Worm (Caenorhabditis elegans) whole organism, L2 larva: ENCODE measurements around the gene C05E11.6.
"Not testable (repeated sequence)": the region's sequence is repeated elsewhere in the genome, so short reads cannot be mapped to it uniquely, and the experiment has no call there.

Experiments used
- C34F6.9 ChIP-seq: fragments of 150-350 bp; optimal IDR thresholded peaks from 2 replicates; lab custom pipeline; 2014; ENCODE audit warnings: missing biosample characterization, missing genetic modification characterization
- F13H6.1 ChIP-seq: sonication (generic microtip); optimal IDR thresholded peaks from 2 replicates; lab custom pipeline; 2016; ENCODE audit warnings: missing genetic modification characterization, missing compliant biosample characterization
- Y55F3AM.14 ChIP-seq: fragments of 200-800 bp; sonication (Bioruptor generic); optimal IDR thresholded peaks from 2 replicates; lab custom pipeline; 2018; ENCODE audit warnings: mild to moderate bottlenecking, missing genetic modification characterization, missing compliant biosample characterization
- ama-1 ChIP-seq: fragments of 150-350 bp; optimal IDR thresholded peaks from 2 replicates; lab custom pipeline; 2018; ENCODE audit warnings: inconsistent platforms
- blmp-1 ChIP-seq: sonication (generic microtip); optimal IDR thresholded peaks from 2 replicates; lab custom pipeline; 2017; ENCODE audit warnings: missing genetic modification characterization, mild to moderate bottlenecking, missing compliant biosample characterization, antibody characterized with exemption, moderate library complexity; ENCODE audit not compliant: insufficient read depth
- ceh-16 ChIP-seq: fragments of 150-350 bp; optimal IDR thresholded peaks from 2 replicates; lab custom pipeline; 2014; ENCODE audit warnings: missing biosample characterization, missing genetic modification characterization
- crh-2 ChIP-seq: sonication (generic microtip); optimal IDR thresholded peaks from 2 replicates; lab custom pipeline; 2017; ENCODE audit warnings: missing biosample characterization, missing genetic modification characterization
- elt-1 ChIP-seq: fragments of 150-350 bp; optimal IDR thresholded peaks from 2 replicates; lab custom pipeline; 2014; ENCODE audit warnings: missing biosample characterization, missing genetic modification characterization
- fos-1 ChIP-seq: fragments of 150-350 bp; optimal IDR thresholded peaks from 2 replicates; lab custom pipeline; 2014; ENCODE audit warnings: missing biosample characterization, missing genetic modification characterization
- gmeb-1 ChIP-seq: fragments of 150-350 bp; optimal IDR thresholded peaks from 2 replicates; lab custom pipeline; 2014; ENCODE audit warnings: missing biosample characterization, missing genetic modification characterization
- lin-11 ChIP-seq: fragments of 150-350 bp; sonication (generic microtip); optimal IDR thresholded peaks from 2 replicates; lab custom pipeline; 2014; ENCODE audit warnings: missing biosample characterization, missing genetic modification characterization, inconsistent platforms, mixed read lengths
- lin-13 ChIP-seq: fragments of 150-350 bp; optimal IDR thresholded peaks from 2 replicates; lab custom pipeline; 2014; ENCODE audit warnings: missing biosample characterization, missing genetic modification reagents, missing genetic modification characterization
- mab-5 ChIP-seq: fragments of 150-350 bp; optimal IDR thresholded peaks from 2 replicates; lab custom pipeline; 2014; ENCODE audit warnings: missing biosample characterization, missing genetic modification characterization
- nhr-10 ChIP-seq: sonication (generic microtip); optimal IDR thresholded peaks from 2 replicates; lab custom pipeline; 2017; ENCODE audit warnings: missing biosample characterization, missing genetic modification characterization
- nhr-12 ChIP-seq: fragments of 150-350 bp; optimal IDR thresholded peaks from 2 replicates; lab custom pipeline; 2014; ENCODE audit warnings: missing biosample characterization, missing genetic modification characterization
- nhr-129 ChIP-seq: fragments of 150-350 bp; optimal IDR thresholded peaks from 2 replicates; lab custom pipeline; 2014; ENCODE audit warnings: missing biosample characterization, missing genetic modification characterization
- nhr-21 ChIP-seq: fragments of 150-350 bp; optimal IDR thresholded peaks from 2 replicates; lab custom pipeline; 2014; ENCODE audit warnings: missing biosample characterization, missing genetic modification characterization
- nhr-23 ChIP-seq: fragments of 150-350 bp; optimal IDR thresholded peaks from 2 replicates; lab custom pipeline; 2014; ENCODE audit warnings: missing biosample characterization, missing genetic modification reagents, missing genetic modification characterization
- nhr-237 ChIP-seq: fragments of 150-350 bp; optimal IDR thresholded peaks from 2 replicates; lab custom pipeline; 2014; ENCODE audit warnings: missing biosample characterization, missing genetic modification characterization
- nhr-25 ChIP-seq: fragments of 150-350 bp; sonication (generic microtip); optimal IDR thresholded peaks from 3 replicates; lab custom pipeline; 2014; ENCODE audit warnings: missing biosample characterization, missing genetic modification characterization
- skn-1 ChIP-seq: sonication (generic microtip); optimal IDR thresholded peaks from 2 replicates; lab custom pipeline; 2017; ENCODE audit warnings: missing biosample characterization, missing genetic modification characterization
- sma-3 ChIP-seq: sonication (generic microtip); optimal IDR thresholded peaks from 2 replicates; lab custom pipeline; 2016; ENCODE audit warnings: missing genetic modification reagents, missing genetic modification characterization, missing compliant biosample characterization
- sma-9 ChIP-seq, 2 experiments: fragments of 150-350 bp in 1 of 2; sonication (generic microtip) in 1 of 2; optimal IDR thresholded peaks; 2 replicates each; lab custom pipeline; 2014 to 2016; ENCODE audit warnings: missing genetic modification characterization in 2 of 2, mild to moderate bottlenecking in 1 of 2, missing biosample characterization in 1 of 2, missing compliant biosample characterization in 1 of 2, missing genetic modification reagents in 1 of 2, moderate library complexity in 1 of 2
- unc-55 ChIP-seq: fragments of 150-350 bp; sonication (generic microtip); optimal IDR thresholded peaks from 3 replicates; lab custom pipeline; 2014; ENCODE audit warnings: missing biosample characterization, missing genetic modification reagents, missing genetic modification characterization
- ztf-4 ChIP-seq: fragments of 150-350 bp; optimal IDR thresholded peaks from 2 replicates; lab custom pipeline; 2014; ENCODE audit warnings: missing biosample characterization, missing genetic modification characterization

The C05E11.6 gene

ce11 chrX:4605828-4606227 lies 43.9 kb downstream of the C05E11.6 start, which contains the start of gene spat-3:
TSS of gene spat-3 (minus strand) at chrX:4605928.
- TF ChIP-seq ztf-4 (tag; lab: Kevin White, UChicago): no peak

ce11 chrX:4606389-4606880 lies 44.5 kb downstream of the C05E11.6 start:
- peak; percentile 20 for TF ChIP-seq nhr-129
- peak; percentile 18 for TF ChIP-seq nhr-23 (tag; lab: Kevin White, UChicago)
- peak; percentile 58 for TF ChIP-seq nhr-25
- peak; percentile 44 for TF ChIP-seq nhr-21 (tag; lab: Kevin White, UChicago)
- peak; percentile 89 for TF ChIP-seq mab-5 (tag; lab: Kevin White, UChicago)
- peak; percentile 96 for TF ChIP-seq Y55F3AM.14 (GFP tag; lab: Kevin White, UChicago)
- peak; percentile 78 for TF ChIP-seq blmp-1 (tag; lab: Kevin White, UChicago)
- peak; percentile 45 for TF ChIP-seq unc-55 (GFP tag; lab: Kevin White, UChicago)
- TF ChIP-seq fos-1 (tag; lab: Kevin White, UChicago): peak; percentile 35
- peak; percentile 96 for TF ChIP-seq F13H6.1 (tag; lab: Kevin White, UChicago)
- TF ChIP-seq C34F6.9 (tag; lab: Kevin White, UChicago): peak; percentile 2
- TF ChIP-seq ceh-16: peak; percentile 66
- peak; percentile 69 for TF ChIP-seq sma-9 (GFP tag; optimal IDR thresholded peaks at IDR 0.05; lab: Kevin White, UChicago)
- TF ChIP-seq sma-9 (tag; optimal IDR thresholded peaks at IDR 0.05; lab: Kevin White, UChicago): not testable (repeated sequence)
- peak; percentile 69 for TF ChIP-seq crh-2 (tag; lab: Kevin White, UChicago)
- peak; percentile 3 for TF ChIP-seq ztf-4 (tag; lab: Kevin White, UChicago)
- TF ChIP-seq, all 48 proteins: peak for 15; not testable (repeated sequence) for 33

ce11 chrX:4607300-4607699 lies 45.3 kb downstream of the C05E11.6 start:
- TF ChIP-seq skn-1 (tag; lab: Kevin White, UChicago): no peak
- TF ChIP-seq ceh-16: no peak
- TF ChIP-seq nhr-237 (tag; lab: Kevin White, UChicago): no peak
- TF ChIP-seq sma-3 (GFP tag; lab: Kevin White, UChicago): no peak

ce11 chrX:4609635-4610034 lies 47.7 kb downstream of the C05E11.6 start:
- TF ChIP-seq gmeb-1 (tag; lab: Kevin White, UChicago): no peak
- no peak for TF ChIP-seq lin-13 (GFP tag; lab: Kevin White, UChicago)
- TF ChIP-seq unc-55 (GFP tag; lab: Kevin White, UChicago): no peak
- no peak for TF ChIP-seq nhr-237 (tag; lab: Kevin White, UChicago)
- no peak for TF ChIP-seq nhr-12 (tag; lab: Kevin White, UChicago)
- no peak for TF ChIP-seq ceh-16
- TF ChIP-seq elt-1: no peak
- TF ChIP-seq sma-9 (GFP tag; optimal IDR thresholded peaks at IDR 0.05; lab: Kevin White, UChicago): no peak
- no peak for TF ChIP-seq sma-9 (tag; optimal IDR thresholded peaks at IDR 0.05; lab: Kevin White, UChicago)
- TF ChIP-seq nhr-10 (tag; lab: Kevin White, UChicago): no peak
- TF ChIP-seq fos-1 (tag; lab: Kevin White, UChicago): no peak
- TF ChIP-seq ama-1 (lab: Kevin White, UChicago): no peak
- TF ChIP-seq lin-11 (tag; lab: Kevin White, UChicago): no peak
